Fruit fly (Drosophila melanogaster): ENCODE results near the gene CG4820.

Gene CG4820

dm6 chr3R:11222587-11222986 is 6.3 kb downstream of the CG4820 start:
- TF ChIP-seq Myc (optimal IDR thresholded peaks at IDR 0.05) = no peak
- no peak for TF ChIP-seq Rel (GFP tag; optimal IDR thresholded peaks at IDR 0.05)
- TF ChIP-seq Rel (tag; optimal IDR thresholded peaks at IDR 0.05) = no peak
- no peak for TF ChIP-seq HLH106 (tag; optimal IDR thresholded peaks at IDR 0.05)
- no peak for TF ChIP-seq jim (GFP tag; optimal IDR thresholded peaks at IDR 0.05)
- TF ChIP-seq brk (GFP tag; optimal IDR thresholded peaks at IDR 0.05) = no peak
- no peak for TF ChIP-seq CG32264 (GFP tag; optimal IDR thresholded peaks at IDR 0.05)
- TF ChIP-seq Dfd (GFP tag; optimal IDR thresholded peaks at IDR 0.05) = no peak
- TF ChIP-seq dl (GFP tag; optimal IDR thresholded peaks at IDR 0.05; ENCODE audit: insufficient read depth in 1 of 2, partially characterized antibody in 2 of 2) = no peak
- no peak for TF ChIP-seq Jra (GFP tag; optimal IDR thresholded peaks at IDR 0.05)
- TF ChIP-seq Mio (GFP tag; optimal IDR thresholded peaks at IDR 0.05) = no peak
- TF ChIP-seq CrebA (GFP tag; optimal IDR thresholded peaks at IDR 0.05; ENCODE audit: borderline replicate concordance) = no peak
- TF ChIP-seq psq (GFP tag; optimal IDR thresholded peaks at IDR 0.05) = no peak
- no peak for TF ChIP-seq ey (GFP tag; optimal IDR thresholded peaks at IDR 0.05)
- TF ChIP-seq dsf (GFP tag; optimal IDR thresholded peaks at IDR 0.05; ENCODE audit: borderline replicate concordance) = no peak
- TF ChIP-seq rgr (GFP tag; optimal IDR thresholded peaks at IDR 0.05) = no peak
- TF ChIP-seq Vsx2 (GFP tag; optimal IDR thresholded peaks at IDR 0.05; ENCODE audit: partially characterized antibody) = no peak
- TF ChIP-seq foxo (GFP tag; optimal IDR thresholded peaks at IDR 0.05) = no peak
- no peak for TF ChIP-seq pan (optimal IDR thresholded peaks at IDR 0.05)

dm6 chr3R:11224478-11224877 is 8.1 kb downstream of the CG4820 start:
- no peak for TF ChIP-seq pan (optimal IDR thresholded peaks at IDR 0.05)
- no peak for TF ChIP-seq Rel (GFP tag; optimal IDR thresholded peaks at IDR 0.05)
- no peak for TF ChIP-seq Rel (tag; optimal IDR thresholded peaks at IDR 0.05)
- TF ChIP-seq CrebA (GFP tag; optimal IDR thresholded peaks at IDR 0.05; ENCODE audit: borderline replicate concordance) = no peak
- TF ChIP-seq Mio (GFP tag; optimal IDR thresholded peaks at IDR 0.05) = no peak
- no peak for TF ChIP-seq Abd-B (GFP tag; optimal IDR thresholded peaks at IDR 0.05)
- no peak for TF ChIP-seq foxo (GFP tag; optimal IDR thresholded peaks at IDR 0.05)
- no peak for TF ChIP-seq Hr83 (GFP tag; optimal IDR thresholded peaks at IDR 0.05; ENCODE audit: poor library complexity, severe bottlenecking)
- no peak for TF ChIP-seq Vsx2 (GFP tag; optimal IDR thresholded peaks at IDR 0.05; ENCODE audit: partially characterized antibody)
- no peak for TF ChIP-seq dsf (GFP tag; optimal IDR thresholded peaks at IDR 0.05; ENCODE audit: borderline replicate concordance)
- TF ChIP-seq ey (GFP tag; optimal IDR thresholded peaks at IDR 0.05) = no peak
- TF ChIP-seq HLH106 (tag; optimal IDR thresholded peaks at IDR 0.05) = no peak
- no peak for TF ChIP-seq h (GFP tag; optimal IDR thresholded peaks at IDR 0.05)
- TF ChIP-seq woc (GFP tag; optimal IDR thresholded peaks at IDR 0.05) = no peak

DNA sequence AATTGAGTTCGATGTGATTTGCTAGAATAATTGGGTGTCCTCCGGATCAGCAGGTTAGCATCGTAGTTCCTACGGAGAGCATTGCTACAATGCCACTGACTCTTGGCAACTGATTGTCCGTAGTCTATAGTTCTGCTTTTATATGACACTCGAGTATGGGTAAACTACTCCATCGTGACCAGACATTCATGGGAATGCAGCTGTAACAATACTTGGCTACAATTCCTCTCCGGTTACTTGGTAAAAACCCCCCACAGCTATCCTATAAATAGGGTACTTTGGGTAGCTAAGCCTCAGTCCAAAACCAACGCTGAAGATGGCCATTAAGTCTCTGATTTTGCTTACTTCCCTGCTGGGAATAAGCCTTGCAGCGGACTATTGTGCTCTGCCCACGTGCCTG is 8.9 kb downstream of the CG4820 start, which contains the start of gene scpr-C:
scpr-C (plus strand) TSS at position 301 of the 400 bp plus-strand sequence.
- no peak for TF ChIP-seq rgr (GFP tag; optimal IDR thresholded peaks at IDR 0.05)
- no peak for TF ChIP-seq br (GFP tag; optimal IDR thresholded peaks at IDR 0.05)

DNA sequence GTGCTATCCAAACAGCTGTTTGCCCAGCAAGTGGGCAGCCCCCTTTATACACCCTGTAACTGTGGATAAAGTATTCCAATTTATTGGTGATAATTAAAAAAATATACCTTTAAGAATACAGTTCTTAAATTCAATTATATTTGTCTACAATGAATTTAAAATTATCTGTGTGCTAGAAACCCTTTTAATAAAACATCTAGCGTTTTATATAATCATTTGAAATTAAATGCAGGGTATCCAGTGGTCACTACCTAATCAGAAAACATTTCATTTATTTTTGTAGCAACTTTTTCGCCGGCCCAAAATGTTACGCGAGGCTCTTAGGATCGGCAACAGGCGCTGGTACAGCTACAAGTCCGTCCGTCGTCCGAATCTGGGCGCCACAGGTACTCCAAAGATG is 10.2 kb downstream of the CG4820 start, which contains the start of gene CG17726:
CG17726 (plus strand) TSS at position 267 of the 400 bp plus-strand sequence.
- TF ChIP-seq Rel (GFP tag; optimal IDR thresholded peaks at IDR 0.05) (no peak), Rel (tag; optimal IDR thresholded peaks at IDR 0.05) (peak; percentile 87), rgr (GFP tag; optimal IDR thresholded peaks at IDR 0.05) (peak; percentile 98), sv (GFP tag; optimal IDR thresholded peaks at IDR 0.05) (peak; percentile 88), woc (GFP tag; optimal IDR thresholded peaks at IDR 0.05) (peak; percentile 96), Jra (GFP tag; optimal IDR thresholded peaks at IDR 0.05) (no peak), lola (GFP tag; optimal IDR thresholded peaks at IDR 0.05) (no peak), foxo (GFP tag; optimal IDR thresholded peaks at IDR 0.05) (peak in 1 of 2 experiments; percentile 98), Hr83 (GFP tag; optimal IDR thresholded peaks at IDR 0.05; ENCODE audit: poor library complexity, severe bottlenecking) (no peak), br (GFP tag; optimal IDR thresholded peaks at IDR 0.05) (peak; percentile 92), Vsx2 (GFP tag; optimal IDR thresholded peaks at IDR 0.05; ENCODE audit: partially characterized antibody) (no peak), CG32264 (GFP tag; optimal IDR thresholded peaks at IDR 0.05) (peak; percentile 77), ey (GFP tag; optimal IDR thresholded peaks at IDR 0.05) (peak; percentile 90), Dif (GFP tag; optimal IDR thresholded peaks at IDR 0.05; ENCODE audit: partially characterized antibody) (no peak), Abd-B (GFP tag; optimal IDR thresholded peaks at IDR 0.05) (no peak), Hr78 (GFP tag; optimal IDR thresholded peaks at IDR 0.05) (no peak), pan (optimal IDR thresholded peaks at IDR 0.05) (no peak), CG9705 (GFP tag; optimal IDR thresholded peaks at IDR 0.05) (peak; percentile 92), N (GFP tag; optimal IDR thresholded peaks at IDR 0.05) (no peak), dmrt93B (GFP tag; optimal IDR thresholded peaks at IDR 0.05) (no peak), dl (GFP tag; optimal IDR thresholded peaks at IDR 0.05; ENCODE audit: insufficient read depth in 1 of 2, partially characterized antibody in 2 of 2) (no peak), Sp1 (GFP tag; optimal IDR thresholded peaks at IDR 0.05) (peak; percentile 99), tai (GFP tag; optimal IDR thresholded peaks at IDR 0.05) (no peak), sage (GFP tag; optimal IDR thresholded peaks at IDR 0.05) (no peak), brk (GFP tag; optimal IDR thresholded peaks at IDR 0.05) (no peak), Myc (optimal IDR thresholded peaks at IDR 0.05) (no peak), fru (GFP tag; optimal IDR thresholded peaks at IDR 0.05) (peak; percentile 94), psq (GFP tag; optimal IDR thresholded peaks at IDR 0.05) (peak; percentile 92), dsf (GFP tag; optimal IDR thresholded peaks at IDR 0.05; ENCODE audit: borderline replicate concordance) (no peak), GATAd (GFP tag; optimal IDR thresholded peaks at IDR 0.05) (peak; percentile 17), usp (GFP tag; optimal IDR thresholded peaks at IDR 0.05) (no peak), h (GFP tag; optimal IDR thresholded peaks at IDR 0.05) (peak; percentile 94), Mio (GFP tag; optimal IDR thresholded peaks at IDR 0.05) (peak; percentile 50), jim (GFP tag; optimal IDR thresholded peaks at IDR 0.05) (no peak), OdsH (GFP tag; optimal IDR thresholded peaks at IDR 0.05) (peak; percentile 97), HLH106 (tag; optimal IDR thresholded peaks at IDR 0.05) (peak; percentile 98), Hnf4 (GFP tag; optimal IDR thresholded peaks at IDR 0.05) (no peak), CrebA (GFP tag; optimal IDR thresholded peaks at IDR 0.05; ENCODE audit: borderline replicate concordance) (no peak), Dfd (GFP tag; optimal IDR thresholded peaks at IDR 0.05) (no peak)

Data from whole organism, wandering third instar larva.